In genomic region chrIV:11183991-11184390, ce11 we compare ENCODE assay signal across 3 worm cellular contexts.
A peak's percentile ranks its signal among the peaks of the same experiment; 100 is the strongest.
TF ChIP-seq lines count a peak whose summit lies in the region.

Gene nuaf-3 (plus strand): TSS chrIV:11184291.

TF ChIP-seq in whole organism, L3 larva, 47 proteins besides CTCF, POLR2A, EP300 and RAD21:
- TF ChIP-seq elt-2 (tag; optimal IDR thresholded peaks at IDR 0.05; lab: Kevin White, UChicago) (peak; percentile 34), nhr-76 (tag; optimal IDR thresholded peaks at IDR 0.05; lab: Kevin White, UChicago) (no peak)

TF ChIP-seq in whole organism, L4 larva, 104 proteins besides CTCF, POLR2A, EP300 and RAD21:
- TF ChIP-seq mxl-2 (GFP tag; conservative IDR thresholded peaks at IDR 0.05; lab: Robert Waterston, UW) (no peak), nhr-48 (tag; optimal IDR thresholded peaks at IDR 0.05; lab: Kevin White, UChicago) (no peak), lim-7 (GFP tag; IDR thresholded peaks at IDR 0.05; lab: Robert Waterston, UW) (no peak), unc-39 (tag; optimal IDR thresholded peaks at IDR 0.05; lab: Kevin White, UChicago) (no peak), lsy-2 (tag; optimal IDR thresholded peaks at IDR 0.05; lab: Kevin White, UChicago) (no peak), mdl-1 (tag; optimal IDR thresholded peaks at IDR 0.05; lab: Kevin White, UChicago) (no peak), daf-16 (GFP tag; optimal IDR thresholded peaks at IDR 0.05; lab: Kevin White, UChicago) (no peak), daf-16 (tag; optimal IDR thresholded peaks at IDR 0.05; lab: Kevin White, UChicago) (peak; percentile 34), T26A8.4 (GFP tag; IDR thresholded peaks at IDR 0.05; lab: Robert Waterston, UW) (0 out of 2 replicates have a peak, but pooled peaks have one; percentile 27), ama-1 (optimal IDR thresholded peaks at IDR 0.05; lab: Kevin White, UChicago) (peak; percentile 44), daf-12 (tag; optimal IDR thresholded peaks at IDR 0.05; lab: Kevin White, UChicago) (no peak), unc-62 (GFP tag; optimal IDR thresholded peaks at IDR 0.05 in 1 of 2; lab: Kevin White, UChicago) (peak in 1 of 2 experiments; percentile 12), unc-62 (tag; optimal IDR thresholded peaks at IDR 0.05; lab: Kevin White, UChicago) (no peak), egl-43 (GFP tag; IDR thresholded peaks at IDR 0.05; lab: Robert Waterston, UW) (no peak), hlh-11 (tag; optimal IDR thresholded peaks at IDR 0.05; lab: Kevin White, UChicago) (no peak), nhr-76 (tag; optimal IDR thresholded peaks at IDR 0.05; lab: Kevin White, UChicago) (no peak), dve-1 (tag; optimal IDR thresholded peaks at IDR 0.05; lab: Kevin White, UChicago; ENCODE audit: insufficient read depth) (peak; percentile 22), F37D6.2 (tag; optimal IDR thresholded peaks at IDR 0.05; lab: Kevin White, UChicago) (no peak), set-16 (GFP tag; IDR thresholded peaks at IDR 0.05; lab: Robert Waterston, UW) (no peak)

TF ChIP-seq in whole organism, young adult, 124 proteins besides CTCF, POLR2A, EP300 and RAD21:
- TF ChIP-seq cebp-1 (GFP tag; IDR thresholded peaks at IDR 0.05; lab: Robert Waterston, UW): no peak
- peak; percentile 0 for TF ChIP-seq cebp-1 (tag; optimal IDR thresholded peaks at IDR 0.05; lab: Kevin White, UChicago)
- TF ChIP-seq tlf-1 (GFP tag; optimal IDR thresholded peaks at IDR 0.05; lab: Kevin White, UChicago): no peak
- no peak for TF ChIP-seq ets-4 (GFP tag; optimal IDR thresholded peaks at IDR 0.05; lab: Kevin White, UChicago)
- TF ChIP-seq nhr-179 (tag; optimal IDR thresholded peaks at IDR 0.05; lab: Kevin White, UChicago): no peak
TF ChIP-seq in whole organism, young adult: peak in this region for 1.
